Worm (Caenorhabditis elegans): Measurements from ENCODE around the gene C14B1.2.

Gene C14B1.2

DNA sequence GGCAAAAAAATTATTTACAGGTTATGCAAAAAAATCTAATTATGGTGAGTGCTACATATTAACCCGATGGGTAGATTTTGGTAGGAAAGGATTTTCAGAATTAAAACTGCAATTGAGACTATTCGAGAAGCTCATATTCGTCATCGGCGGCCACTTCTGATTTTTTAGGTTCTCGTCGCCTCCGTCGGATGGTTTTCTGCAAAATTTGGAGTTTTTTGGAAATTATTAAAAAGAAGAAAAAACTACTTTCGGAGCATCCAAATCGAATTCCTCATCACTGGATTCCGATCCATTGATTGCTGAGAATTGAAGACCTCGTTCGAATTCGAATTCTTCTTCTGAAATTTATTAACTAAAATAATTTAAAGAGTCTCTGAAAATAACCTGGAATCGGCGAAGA, 49.1 kb upstream of the C14B1.2 start:
- peak; percentile 11 for TF ChIP-seq nhr-85 (tag)
- TF ChIP-seq nhr-19 (GFP tag; conservative IDR thresholded peaks at IDR 0.05): no peak

DNA sequence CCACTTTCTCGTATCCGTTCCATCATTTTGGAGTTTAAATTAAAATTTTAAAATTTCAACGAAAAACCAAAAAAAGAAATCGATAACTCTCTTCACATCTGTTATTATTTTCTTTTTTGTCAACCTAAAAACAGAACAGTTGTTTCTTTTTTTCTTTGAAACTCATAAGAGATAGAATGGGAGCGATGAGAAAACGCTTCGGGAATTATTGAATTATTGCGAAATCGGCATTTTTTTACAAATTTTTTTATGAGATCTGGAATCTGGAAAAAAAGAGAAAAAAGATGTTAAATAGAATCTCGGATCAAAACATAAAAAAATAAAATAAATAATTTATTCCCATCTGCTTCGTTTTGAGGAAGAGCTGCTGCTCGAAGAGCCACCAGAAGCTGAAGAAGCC, 44.6 kb upstream of the C14B1.2 start, which contains the start of gene C46F11.5:
C46F11.5 (minus strand) TSS at position 128 of the 400 bp plus-strand sequence.
- TF ChIP-seq zip-4 (GFP tag; optimal IDR thresholded peaks at IDR 0.05): peak; percentile 77
- TF ChIP-seq C34B4.2 (tag; optimal IDR thresholded peaks at IDR 0.05): no peak
- TF ChIP-seq nhr-71 (tag; optimal IDR thresholded peaks at IDR 0.05): no peak
- no peak for TF ChIP-seq unc-98 (GFP tag; IDR thresholded peaks at IDR 0.05)

DNA sequence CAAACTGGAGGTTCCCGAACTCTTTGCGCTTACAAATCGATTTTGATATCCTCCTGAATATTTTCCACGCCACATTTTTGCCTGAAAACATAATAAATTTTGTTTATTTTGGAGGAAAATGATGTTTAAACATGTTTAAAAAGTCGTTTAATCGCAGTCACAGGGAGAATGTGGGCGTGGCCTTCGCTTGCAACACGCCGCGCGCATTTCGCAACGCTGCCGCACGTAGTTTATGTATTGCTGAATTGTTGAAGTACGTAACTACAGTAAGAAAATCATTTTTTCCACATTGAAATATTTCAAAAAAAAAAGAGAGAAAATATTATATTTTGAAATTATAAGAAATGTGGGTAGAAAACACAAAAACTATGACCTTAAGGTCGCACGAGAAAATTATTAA, 37.8 kb upstream of the C14B1.2 start, which contains the start of gene C46F11.4:
C46F11.4 (minus strand) TSS at position 81 of the 400 bp plus-strand sequence.
- peak; percentile 19 for TF ChIP-seq snpc-4 (tag; optimal IDR thresholded peaks at IDR 0.05)
- TF ChIP-seq lin-39 (tag; optimal IDR thresholded peaks at IDR 0.05): peak; percentile 27
- TF ChIP-seq tbx-2 (tag; optimal IDR thresholded peaks at IDR 0.05): peak; percentile 51
- TF ChIP-seq lin-35 (GFP tag; optimal IDR thresholded peaks at IDR 0.05): peak in 1 of 2 experiments; percentile 50
- TF ChIP-seq nhr-20 (tag; optimal IDR thresholded peaks at IDR 0.05): peak; percentile 54
- no peak for TF ChIP-seq vab-15 (tag; optimal IDR thresholded peaks at IDR 0.05)
- peak; percentile 51 for TF ChIP-seq C16A3.4 (tag; optimal IDR thresholded peaks at IDR 0.05)
- peak; percentile 60 for TF ChIP-seq nhr-71 (tag; optimal IDR thresholded peaks at IDR 0.05)
- TF ChIP-seq rnt-1 (tag; optimal IDR thresholded peaks at IDR 0.05): no peak
- TF ChIP-seq dpl-1 (GFP tag; optimal IDR thresholded peaks at IDR 0.05): peak in 2 of 3 experiments; percentile 36 to 41
- TF ChIP-seq fkh-10 (GFP tag; optimal IDR thresholded peaks at IDR 0.05): no peak
- peak in 1 of 6 experiments; percentile 25 for TF ChIP-seq elt-3 (tag; optimal IDR thresholded peaks at IDR 0.05)
- TF ChIP-seq efl-1 (optimal IDR thresholded peaks at IDR 0.05): peak; percentile 6 to 48
- TF ChIP-seq efl-1 (GFP tag; optimal IDR thresholded peaks at IDR 0.05 in 1 of 2): peak; percentile 34 to 94
- TF ChIP-seq nhr-90 (tag; optimal IDR thresholded peaks at IDR 0.05; ENCODE audit: poor library complexity): peak; percentile 62
- TF ChIP-seq xbp-1 (tag; optimal IDR thresholded peaks at IDR 0.05): peak; percentile 44
- TF ChIP-seq lin-14 (GFP tag; optimal IDR thresholded peaks at IDR 0.05): no peak
- TF ChIP-seq unc-130 (tag; optimal IDR thresholded peaks at IDR 0.05): peak; percentile 23
- TF ChIP-seq nhr-85 (tag): peak; percentile 41
- TF ChIP-seq F16B12.6 (tag; optimal IDR thresholded peaks at IDR 0.05): no peak
- TF ChIP-seq blmp-1 (tag; optimal IDR thresholded peaks at IDR 0.05): peak; percentile 3
- TF ChIP-seq skn-1 (tag; optimal IDR thresholded peaks at IDR 0.05): peak; percentile 25
- TF ChIP-seq dsc-1 (tag; optimal IDR thresholded peaks at IDR 0.05): peak; percentile 22
- peak; percentile 52 for TF ChIP-seq mep-1 (tag; optimal IDR thresholded peaks at IDR 0.05)
- TF ChIP-seq swsn-7 (tag; optimal IDR thresholded peaks at IDR 0.05): peak; percentile 49
- TF ChIP-seq egl-13 (tag; optimal IDR thresholded peaks at IDR 0.05): peak; percentile 2
- peak; percentile 3 for TF ChIP-seq lin-15B (tag; optimal IDR thresholded peaks at IDR 0.05)
- no peak for TF ChIP-seq lir-3 (tag; optimal IDR thresholded peaks at IDR 0.05; ENCODE audit: poor library complexity)
- TF ChIP-seq nhr-28 (tag; optimal IDR thresholded peaks at IDR 0.05): no peak
- TF ChIP-seq nhr-47 (tag; optimal IDR thresholded peaks at IDR 0.05): peak; percentile 49
- peak; percentile 8 for TF ChIP-seq unc-86 (tag; optimal IDR thresholded peaks at IDR 0.05)
- peak; percentile 65 for TF ChIP-seq snu-23 (GFP tag; optimal IDR thresholded peaks at IDR 0.05)
- TF ChIP-seq lin-13 (GFP tag; optimal IDR thresholded peaks at IDR 0.05): no peak
- no peak for TF ChIP-seq hlh-17 (GFP tag; optimal IDR thresholded peaks at IDR 0.05; ENCODE audit: borderline replicate concordance)
- peak; percentile 45 to 63 for TF ChIP-seq lsy-2 (tag; optimal IDR thresholded peaks at IDR 0.05)
- no peak for TF ChIP-seq ceh-8 (GFP tag; optimal IDR thresholded peaks at IDR 0.05)
- peak; percentile 4 to 47 (median 33) for TF ChIP-seq ceh-82 (tag; optimal IDR thresholded peaks at IDR 0.05)
- TF ChIP-seq ets-5 (GFP tag; IDR thresholded peaks at IDR 0.05): no peak

Measured in whole organism, L1 larva.